Fruit fly (Drosophila melanogaster) whole organism, embryonic: Measurements from ENCODE around the gene CG7568.

Experiments
- Awh ChIP-seq: fragments of 200-800 bp; sonication (Bioruptor generic); IDR thresholded peaks from 2 replicates; pipeline ENCODE4, ENCODE4 v1.3.6; 2022; ENCODE audit warnings: missing biosample characterization, missing genetic modification characterization
- CG10543 ChIP-seq: fragments of 200-800 bp; sonication (Bioruptor generic); optimal IDR thresholded peaks from 3 replicates; lab custom pipeline; 2017; ENCODE audit warnings: missing biosample characterization, mild to moderate bottlenecking, missing genetic modification characterization, moderate library complexity
- CG10979 ChIP-seq: fragments of 200-800 bp; sonication (Bioruptor generic); optimal IDR thresholded peaks from 2 replicates; lab custom pipeline; 2018; ENCODE audit warnings: missing biosample characterization, mild to moderate bottlenecking, missing genetic modification characterization, moderate library complexity
- CG14667 ChIP-seq: fragments of 200-800 bp; sonication (Bioruptor generic); IDR thresholded peaks from 2 replicates; pipeline ENCODE4 v1.3.6; 2022; ENCODE audit warnings: missing biosample characterization, missing genetic modification characterization
- CG17361 ChIP-seq: fragments of 200-800 bp; sonication (Bioruptor generic); IDR thresholded peaks from 3 replicates; pipeline ENCODE4 v1.3.6; 2022; ENCODE audit warnings: missing biosample characterization, missing genetic modification characterization
- CG9437 ChIP-seq: fragments of 200-800 bp; sonication (Bioruptor generic); optimal IDR thresholded peaks from 2 replicates; lab custom pipeline; 2018; ENCODE audit warnings: missing biosample characterization, mild to moderate bottlenecking, missing genetic modification characterization
- CTCF ChIP-seq: fragments of 200-800 bp; sonication (Bioruptor generic); optimal IDR thresholded peaks from 2 replicates; lab custom pipeline; 2017; ENCODE audit warnings: missing biosample characterization, mild to moderate bottlenecking, missing genetic modification characterization, moderate library complexity
- D ChIP-seq, 2 experiments: fragments of 200-800 bp in 1 of 2; fragments of >200 bp in 1 of 2; sonication (Bioruptor generic) in 1 of 2; optimal IDR thresholded peaks; 2 replicates in 1 of 2; 3 replicates in 1 of 2; lab custom pipeline; 2017; ENCODE audit warnings: mild to moderate bottlenecking in 1 of 2, missing biosample characterization in 1 of 2, missing genetic modification characterization in 1 of 2, missing genetic modification reagents in 1 of 2
- Dfd ChIP-seq, 2 experiments: fragments of >200 bp; optimal IDR thresholded peaks; 2 replicates each; lab custom pipeline; 2017; ENCODE audit warnings: missing biosample characterization in 2 of 2, missing genetic modification characterization in 2 of 2
- HLH54F ChIP-seq: fragments of 200-800 bp; sonication (Bioruptor generic); optimal IDR thresholded peaks from 3 replicates; lab custom pipeline; 2016; ENCODE audit warnings: missing biosample characterization, missing genetic modification characterization
- Hey ChIP-seq: fragments of 200-800 bp; sonication (Bioruptor generic); optimal IDR thresholded peaks from 3 replicates; lab custom pipeline; 2018; ENCODE audit warnings: missing biosample characterization, mild to moderate bottlenecking, missing genetic modification characterization
- Mad ChIP-seq: fragments of 200-800 bp; sonication (Bioruptor generic); optimal IDR thresholded peaks from 2 replicates; lab custom pipeline; 2016; ENCODE audit warnings: missing biosample characterization, missing genetic modification characterization
- Med ChIP-seq: fragments of 200-800 bp; sonication (Bioruptor generic); peaks from one replicate; lab custom pipeline; 2016; ENCODE audit warnings: missing biosample characterization, missing genetic modification characterization, mild to moderate bottlenecking, inconsistent platforms, moderate library complexity
- Scr ChIP-seq: fragments of 200-800 bp; sonication (Bioruptor generic); IDR thresholded peaks from 2 replicates; pipeline ENCODE4 v1.3.6; 2022; ENCODE audit warnings: missing biosample characterization, missing genetic modification characterization; ENCODE audit not compliant: partially characterized antibody
- Trl ChIP-seq, 3 experiments: fragments of >200 bp in 2 of 3; fragments of 200-800 bp in 1 of 3; sonication (Bioruptor generic) in 1 of 3; optimal IDR thresholded peaks; 2 replicates in 1 of 3; 3 replicates in 2 of 3; lab custom pipeline; 2016 to 2017; ENCODE audit warnings: missing biosample characterization in 1 of 3, missing genetic modification characterization in 1 of 3
- abd-A ChIP-seq: fragments of 200-800 bp; sonication (Bioruptor generic); optimal IDR thresholded peaks from 3 replicates; lab custom pipeline; 2019; ENCODE audit warnings: missing biosample characterization, mild to moderate bottlenecking, missing genetic modification characterization, moderate library complexity
- ac ChIP-seq: fragments of 200-800 bp; sonication (Bioruptor generic); optimal IDR thresholded peaks from 3 replicates; lab custom pipeline; 2017; ENCODE audit warnings: missing biosample characterization, mild to moderate bottlenecking, missing genetic modification characterization
- ase ChIP-seq: fragments of 200-800 bp; sonication (Bioruptor generic); IDR thresholded peaks from 3 replicates; pipeline ENCODE4 v1.3.6; 2022; ENCODE audit warnings: missing biosample characterization, missing genetic modification characterization
- br ChIP-seq: fragments of >200 bp; optimal IDR thresholded peaks from 2 replicates; lab custom pipeline; 2017
- chinmo ChIP-seq: fragments of 200-800 bp; sonication (Bioruptor generic); IDR thresholded peaks from 4 replicates; pipeline ENCODE4 v1.3.6; 2022; ENCODE audit warnings: missing biosample characterization, missing genetic modification characterization; ENCODE audit not compliant: partially characterized antibody
- crc ChIP-seq: fragments of 200-800 bp; sonication (Bioruptor generic); optimal IDR thresholded peaks from 2 replicates; lab custom pipeline; 2016; ENCODE audit warnings: missing biosample characterization, missing genetic modification characterization
- crol ChIP-seq: fragments of 200-800 bp; sonication (Bioruptor generic); IDR thresholded peaks from 2 replicates; pipeline ENCODE4 v1.3.6; 2022; ENCODE audit warnings: missing biosample characterization, missing genetic modification characterization
- dimm ChIP-seq: fragments of 200-800 bp; sonication (Bioruptor generic); IDR thresholded peaks from 2 replicates; pipeline ENCODE4 v1.3.6; 2022; ENCODE audit warnings: missing biosample characterization, missing genetic modification characterization
- dmrt99B ChIP-seq: fragments of 200-800 bp; sonication (Bioruptor generic); optimal IDR thresholded peaks from 2 replicates; lab custom pipeline; 2018; ENCODE audit warnings: missing biosample characterization, mild to moderate bottlenecking, missing genetic modification characterization, moderate library complexity
- en ChIP-seq: fragments of 200-800 bp; sonication (Bioruptor generic); optimal IDR thresholded peaks from 2 replicates; lab custom pipeline; 2016; ENCODE audit warnings: missing biosample characterization, missing genetic modification characterization
- gsb-n ChIP-seq: fragments of 200-800 bp; sonication (Bioruptor generic); optimal IDR thresholded peaks from 3 replicates; lab custom pipeline; 2018; ENCODE audit warnings: missing biosample characterization, mild to moderate bottlenecking, missing genetic modification characterization
- lab ChIP-seq: fragments of 200-800 bp; sonication (Bioruptor generic); optimal IDR thresholded peaks from 3 replicates; lab custom pipeline; 2017; ENCODE audit warnings: missing biosample characterization, missing genetic modification characterization, mild to moderate bottlenecking, moderate library complexity, missing genetic modification reagents
- mam ChIP-seq: fragments of 200-800 bp; sonication (Bioruptor generic); optimal IDR thresholded peaks from 3 replicates; lab custom pipeline; 2016; ENCODE audit warnings: missing biosample characterization, missing genetic modification characterization
- mirr ChIP-seq: fragments of 200-800 bp; sonication (Bioruptor generic); optimal IDR thresholded peaks from 3 replicates; lab custom pipeline; 2018; ENCODE audit warnings: missing biosample characterization, mild to moderate bottlenecking, missing genetic modification characterization
- nom ChIP-seq: fragments of 200-800 bp; sonication (Bioruptor generic); optimal IDR thresholded peaks from 2 replicates; lab custom pipeline; 2017; ENCODE audit warnings: missing biosample characterization, missing genetic modification characterization, mild to moderate bottlenecking, moderate library complexity, missing genetic modification reagents
- pfk ChIP-seq: fragments of 200-800 bp; sonication (Bioruptor generic); optimal IDR thresholded peaks from 2 replicates; lab custom pipeline; 2018; ENCODE audit warnings: missing biosample characterization, mild to moderate bottlenecking, missing genetic modification characterization, moderate library complexity
- prd ChIP-seq, 3 experiments: fragments of >200 bp in 2 of 3; fragments of 200-800 bp in 1 of 3; sonication (Bioruptor generic) in 1 of 3; optimal IDR thresholded peaks in 2 of 3; IDR thresholded peaks in 1 of 3; 2 replicates in 2 of 3; 3 replicates in 1 of 3; pipeline versions ENCODE4 v1.3.6 to Lab custom; 2017 to 2022; ENCODE audit warnings: missing biosample characterization in 1 of 3, missing genetic modification characterization in 1 of 3
- sens ChIP-seq: fragments of 200-800 bp; sonication (Bioruptor generic); peaks from one replicate; lab custom pipeline; 2016; ENCODE audit warnings: missing biosample characterization, missing genetic modification characterization
- sug ChIP-seq: fragments of 200-800 bp; optimal IDR thresholded peaks from 2 replicates; lab custom pipeline; 2019; ENCODE audit warnings: missing biosample characterization, mild to moderate bottlenecking, missing genetic modification characterization, moderate library complexity
- tll ChIP-seq, 2 experiments: fragments of 200-800 bp in 1 of 2; fragments of >200 bp in 1 of 2; sonication (Bioruptor generic) in 1 of 2; optimal IDR thresholded peaks; 2 replicates each; lab custom pipeline; 2017 to 2019; ENCODE audit warnings: missing biosample characterization in 2 of 2, missing genetic modification characterization in 2 of 2, mild to moderate bottlenecking in 1 of 2, moderate library complexity in 1 of 2
- toy ChIP-seq: fragments of 200-800 bp; sonication (Bioruptor generic); IDR thresholded peaks from 2 replicates; pipeline ENCODE4 v1.3.6; 2022; ENCODE audit warnings: missing biosample characterization, missing genetic modification characterization
- twi ChIP-seq: fragments of 200-800 bp; optimal IDR thresholded peaks from 2 replicates; lab custom pipeline; 2019; ENCODE audit warnings: missing biosample characterization, mild to moderate bottlenecking, missing genetic modification characterization, moderate library complexity
- vvl ChIP-seq: fragments of 200-800 bp; sonication (Bioruptor generic); IDR thresholded peaks from 2 replicates; pipeline ENCODE4 v1.3.6; 2022; ENCODE audit warnings: missing biosample characterization, missing genetic modification characterization
- zen ChIP-seq: fragments of 200-800 bp; sonication (Bioruptor generic); optimal IDR thresholded peaks from 3 replicates; lab custom pipeline; 2018; ENCODE audit warnings: missing biosample characterization, mild to moderate bottlenecking, missing genetic modification characterization, moderate library complexity

Gene CG7568

dm6 chr3R:29565744-29566143 is 34.9 kb downstream of the CG7568 start (continued):
- TF ChIP-seq lab (GFP tag; lab: Kevin White, UChicago), result peak; percentile 35
- no peak for TF ChIP-seq Hey
- no peak for TF ChIP-seq Trl (optimal IDR thresholded peaks at IDR 0.05; lab: Kevin White, UChicago)
- TF ChIP-seq Trl (GFP tag; optimal IDR thresholded peaks at IDR 0.05; lab: Kevin White, UChicago), result no peak
- TF ChIP-seq mirr (GFP tag; lab: Kevin White, UChicago), result peak; percentile 25
- no peak for TF ChIP-seq Mad (GFP tag; lab: Kevin White, UChicago)
- no peak for TF ChIP-seq CG14667 (GFP tag; lab: Robert Waterston, UW)
- TF ChIP-seq chinmo (GFP tag; lab: Robert Waterston, UW), result 0 out of 4 replicates have a peak, but pooled peaks have one; percentile 32
- TF ChIP-seq CG10543, result peak; percentile 37
- TF ChIP-seq nom (GFP tag; lab: Kevin White, UChicago), result no peak
- no peak for TF ChIP-seq Scr
- peak; percentile 62 for TF ChIP-seq sug (tag; lab: Kevin White, UChicago)
- no peak for TF ChIP-seq toy

- TF ChIP-seq vvl, result peak; percentile 30; the same call in 1 of the 2 replicates
- TF ChIP-seq HLH54F (GFP tag; lab: Kevin White, UChicago), result no peak
- no peak for TF ChIP-seq CG17361 (GFP tag; lab: Robert Waterston, UW)
- TF ChIP-seq en (GFP tag; lab: Kevin White, UChicago), result no peak
- TF ChIP-seq gsb-n (tag; lab: Kevin White, UChicago), result peak; percentile 64
- TF ChIP-seq CG10979 (tag; lab: Kevin White, UChicago), result no peak
- TF ChIP-seq Awh (GFP tag; lab: Robert Waterston, UW), result peak; percentile 96
- TF ChIP-seq abd-A, result peak; percentile 76
These were observed 38.1 kb downstream of the CG7568 start for dm6 chr3R:29562579-29562978.

dm6 chr3R:29560418-29560817 is 40.2 kb downstream of the CG7568 start:
- TF ChIP-seq br (lab: Kevin White, UChicago) (no peak), sens (GFP tag; lab: Kevin White, UChicago) (peak; percentile 25), Med (GFP tag; lab: Kevin White, UChicago) (peak; percentile 36), crol (GFP tag; lab: Robert Waterston, UW) (peak; percentile 66), dimm (no peak), ase (GFP tag; lab: Robert Waterston, UW) (0 out of 3 replicates have a peak, but pooled peaks have one; percentile 34), Dfd (GFP tag; optimal IDR thresholded peaks at IDR 0.05; lab: Kevin White, UChicago) (no peak), CTCF (GFP tag; lab: Kevin White, UChicago) (peak; percentile 77), CG9437 (GFP tag; lab: Kevin White, UChicago) (no peak)

- TF ChIP-seq pfk (GFP tag; lab: Kevin White, UChicago) (peak; percentile 86), zen (tag; lab: Kevin White, UChicago) (peak; percentile 93), twi (peak; percentile 16), dmrt99B (tag; lab: Kevin White, UChicago) (no peak), ac (GFP tag; lab: Kevin White, UChicago) (peak; percentile 73), tll (GFP tag; optimal IDR thresholded peaks at IDR 0.05; lab: Kevin White, UChicago) (peak in 1 of 2 experiments; percentile 7), prd (optimal IDR thresholded peaks at IDR 0.05; lab: Kevin White, UChicago) (no peak), prd (GFP tag; IDR thresholded peaks at IDR 0.05; lab: Robert Waterston, UW) (peak; percentile 44; the same call in 1 of the 3 replicates), D (optimal IDR thresholded peaks at IDR 0.05; lab: Kevin White, UChicago) (peak; percentile 48), D (GFP tag; optimal IDR thresholded peaks at IDR 0.05; lab: Kevin White, UChicago) (no peak), crc (GFP tag; lab: Kevin White, UChicago) (no peak), mam (no peak)
These were observed 41.2 kb downstream of the CG7568 start for dm6 chr3R:29559444-29559976.
